Fruit fly (Drosophila melanogaster): ENCODE data around the gene RpS19b.

DNA sequence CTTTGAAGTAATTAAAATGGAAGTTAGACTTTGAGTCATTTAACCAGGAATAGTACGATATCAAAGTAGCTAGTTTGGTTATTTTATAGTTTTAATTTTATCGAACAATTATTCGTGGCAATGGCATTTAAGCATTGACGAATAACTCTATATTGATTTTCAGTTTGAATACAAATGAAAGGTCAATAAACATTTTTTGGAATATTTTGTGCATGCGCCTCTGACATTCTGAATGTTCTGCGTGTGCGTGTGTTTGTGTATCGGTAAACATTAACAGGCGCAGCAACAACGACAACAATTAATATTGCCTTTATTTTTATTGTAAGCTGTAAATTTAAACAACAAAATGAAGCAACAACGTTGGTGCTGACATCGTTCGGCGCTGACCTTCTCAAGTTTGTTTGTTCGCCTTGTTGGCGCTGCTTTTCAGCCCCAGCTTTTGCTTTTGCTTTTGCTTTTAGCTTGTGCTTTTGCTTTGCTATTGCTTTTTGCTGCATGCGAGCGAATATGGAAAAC, 23.9 kb downstream of the RpS19b start:
- TF ChIP-seq CTCF (optimal IDR thresholded peaks at IDR 0.05) (no peak), CG8478 (optimal IDR thresholded peaks at IDR 0.05) (no peak)
